Fruit fly (Drosophila melanogaster): Measurements from ENCODE around the gene CG4935.

The CG4935 gene

DNA sequence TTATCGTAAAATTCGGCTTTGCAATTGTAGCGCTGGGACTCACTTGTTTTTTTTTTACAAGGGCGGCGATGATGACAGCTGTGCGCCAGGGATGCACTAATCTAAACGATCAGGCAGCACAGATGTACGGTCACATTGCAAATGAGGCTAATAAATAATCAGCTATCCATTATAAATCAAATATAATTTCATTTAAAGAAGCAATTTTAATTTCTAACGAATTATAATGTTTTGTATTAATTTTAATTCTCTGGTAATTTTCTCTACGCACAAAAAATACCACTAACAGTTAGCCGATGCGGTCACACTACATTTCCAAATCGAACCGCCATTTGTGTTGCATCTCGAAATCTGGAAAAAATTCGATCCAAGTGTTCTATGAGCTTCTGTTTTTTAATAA lies 48.7 kb downstream of the CG4935 start, which contains the start of the genes cni and fzy (continued):
- no peak for TF ChIP-seq prd (optimal IDR thresholded peaks at IDR 0.05)
- no peak for TF ChIP-seq prd (GFP tag; IDR thresholded peaks at IDR 0.05)
- no peak for TF ChIP-seq tio (GFP tag; optimal IDR thresholded peaks at IDR 0.05)
- no peak for TF ChIP-seq CG6689 (GFP tag; IDR thresholded peaks at IDR 0.05)
- TF ChIP-seq CG3847 (GFP tag; IDR thresholded peaks at IDR 0.05) = peak; percentile 78
- TF ChIP-seq trem (tag; optimal IDR thresholded peaks at IDR 0.05) = peak; percentile 93
- no peak for TF ChIP-seq CG4820 (GFP tag; optimal IDR thresholded peaks at IDR 0.05)
- no peak for TF ChIP-seq CG6765 (GFP tag; optimal IDR thresholded peaks at IDR 0.05)
- no peak for TF ChIP-seq Fer3 (tag; optimal IDR thresholded peaks at IDR 0.05)
- peak; percentile 31 for TF ChIP-seq tin (GFP tag; optimal IDR thresholded peaks at IDR 0.05)
- no peak for TF ChIP-seq CG1602 (GFP tag; optimal IDR thresholded peaks at IDR 0.05)
- no peak for TF ChIP-seq CG10274 (GFP tag; optimal IDR thresholded peaks at IDR 0.05)
- no peak for TF ChIP-seq CG6813 (GFP tag; optimal IDR thresholded peaks at IDR 0.05)
- peak; percentile 23 for TF ChIP-seq bab2 (GFP tag; optimal IDR thresholded peaks at IDR 0.05)
- TF ChIP-seq CG12155 (GFP tag; optimal IDR thresholded peaks at IDR 0.05) = peak; percentile 37
- TF ChIP-seq CG18262 (tag; optimal IDR thresholded peaks at IDR 0.05) = peak; percentile 27
- TF ChIP-seq Ada2b (GFP tag; IDR thresholded peaks at IDR 0.05) = 0 out of 2 replicates have a peak, but pooled peaks have one; percentile 16
- no peak for TF ChIP-seq sna (GFP tag; IDR thresholded peaks at IDR 0.05; ENCODE audit: partially characterized antibody)
- peak; percentile 74 for TF ChIP-seq CG12659 (GFP tag; optimal IDR thresholded peaks at IDR 0.05)
- TF ChIP-seq Side (GFP tag; optimal IDR thresholded peaks at IDR 0.05) = no peak
- TF ChIP-seq Deaf1 (tag; optimal IDR thresholded peaks at IDR 0.05) = no peak
- TF ChIP-seq CG31224 (GFP tag; IDR thresholded peaks at IDR 0.05) = no peak
- TF ChIP-seq twi (tag; optimal IDR thresholded peaks at IDR 0.05) = peak; percentile 12
- no peak for TF ChIP-seq CG4282 (GFP tag; optimal IDR thresholded peaks at IDR 0.05)
- TF ChIP-seq Rfx (GFP tag; IDR thresholded peaks at IDR 0.05) = no peak
- TF ChIP-seq gt (GFP tag; IDR thresholded peaks at IDR 0.05) = no peak
- TF ChIP-seq CG6791 (GFP tag; IDR thresholded peaks at IDR 0.05; ENCODE audit: partially characterized antibody) = no peak
- peak; percentile 93 for TF ChIP-seq MBD-R2 (GFP tag; IDR thresholded peaks at IDR 0.05)
- peak; percentile 54 for TF ChIP-seq CG17829 (tag; optimal IDR thresholded peaks at IDR 0.05)
- TF ChIP-seq btn (GFP tag; optimal IDR thresholded peaks at IDR 0.05) = no peak
- TF ChIP-seq CG3726 (GFP tag; IDR thresholded peaks at IDR 0.05) = no peak
- TF ChIP-seq CG31365 (tag; optimal IDR thresholded peaks at IDR 0.05) = no peak
- no peak for TF ChIP-seq danr (GFP tag; IDR thresholded peaks at IDR 0.05)
- peak; percentile 32 for TF ChIP-seq grau (tag; optimal IDR thresholded peaks at IDR 0.05)
- TF ChIP-seq CG8924 (tag; optimal IDR thresholded peaks at IDR 0.05) = peak; percentile 35
- TF ChIP-seq Mad (GFP tag; optimal IDR thresholded peaks at IDR 0.05) = peak; percentile 9
- no peak for TF ChIP-seq eyg (GFP tag; optimal IDR thresholded peaks at IDR 0.05)
- no peak for TF ChIP-seq trh (GFP tag; optimal IDR thresholded peaks at IDR 0.05)
- no peak for TF ChIP-seq Taf1 (GFP tag; IDR thresholded peaks at IDR 0.05)
- TF ChIP-seq CG18764 (GFP tag; optimal IDR thresholded peaks at IDR 0.05) = no peak
- peak; percentile 12 for TF ChIP-seq az2 (GFP tag; optimal IDR thresholded peaks at IDR 0.05)
- no peak for TF ChIP-seq CG17385 (GFP tag; optimal IDR thresholded peaks at IDR 0.05)
- peak; percentile 32 for TF ChIP-seq sug (tag; optimal IDR thresholded peaks at IDR 0.05)
- no peak for TF ChIP-seq jing (GFP tag; optimal IDR thresholded peaks at IDR 0.05)
- TF ChIP-seq fd102C (GFP tag; optimal IDR thresholded peaks at IDR 0.05) = no peak
- TF ChIP-seq CG6175 (GFP tag; IDR thresholded peaks at IDR 0.05) = no peak
- no peak for TF ChIP-seq gcm2 (GFP tag; optimal IDR thresholded peaks at IDR 0.05)
- TF ChIP-seq Ravus (GFP tag; IDR thresholded peaks at IDR 0.05) = no peak
- no peak for TF ChIP-seq CG6254 (GFP tag; optimal IDR thresholded peaks at IDR 0.05)
- TF ChIP-seq CG14860 (GFP tag; IDR thresholded peaks at IDR 0.05; ENCODE audit: partially characterized antibody) = no peak
- TF ChIP-seq D (optimal IDR thresholded peaks at IDR 0.05) = no peak
- TF ChIP-seq D (GFP tag; optimal IDR thresholded peaks at IDR 0.05) = no peak
- no peak for TF ChIP-seq CG10321 (GFP tag; IDR thresholded peaks at IDR 0.05)
